Worm (Caenorhabditis elegans): ENCODE measurements around the gene Y51H7C.41.

ce11 chrII:1360257-1360656 is 42.9 kb upstream of the Y51H7C.41 start:
- TF ChIP-seq fos-1 (tag; optimal IDR thresholded peaks at IDR 0.05) (no peak), cey-2 (tag; optimal IDR thresholded peaks at IDR 0.05; ENCODE audit: borderline replicate concordance, insufficient read depth) (no peak), zag-1 (tag; optimal IDR thresholded peaks at IDR 0.05) (no peak), R02D3.7 (tag; optimal IDR thresholded peaks at IDR 0.05) (no peak), lin-38 (GFP tag; IDR thresholded peaks at IDR 0.05) (no peak), mep-1 (tag; optimal IDR thresholded peaks at IDR 0.05) (no peak), nhr-11 (tag; optimal IDR thresholded peaks at IDR 0.05) (no peak)
